Worm (Caenorhabditis elegans): ENCODE results near the gene rps-27.

ce11 chrV:66506-66905 is 37.4 kb downstream of the rps-27 start:
- TF ChIP-seq nhr-76 (tag; optimal IDR thresholded peaks at IDR 0.05), result no peak
- TF ChIP-seq nhr-28 (tag; optimal IDR thresholded peaks at IDR 0.05), result no peak
- TF ChIP-seq unc-39 (tag; optimal IDR thresholded peaks at IDR 0.05), result no peak
- TF ChIP-seq mdl-1 (tag; optimal IDR thresholded peaks at IDR 0.05), result no peak
- no peak for TF ChIP-seq elt-2 (tag; optimal IDR thresholded peaks at IDR 0.05)
